Worm (Caenorhabditis elegans) whole organism, young adult: ENCODE measurements around the gene efk-1.

ENCODE experiments used
- B0035.1 ChIP-seq: sonication (generic microtip); optimal IDR thresholded peaks from 2 replicates; lab custom pipeline; 2016; ENCODE audit warnings: missing genetic modification characterization, mild to moderate bottlenecking, missing compliant biosample characterization, missing genotype, missing genetic modification reagents
- B0261.1 ChIP-seq: sonication (generic microtip); optimal IDR thresholded peaks from 2 replicates; lab custom pipeline; 2016; ENCODE audit warnings: mild to moderate bottlenecking, missing genetic modification characterization, moderate library complexity, missing compliant biosample characterization
- C06A6.2 ChIP-seq: fragments of 200-800 bp; sonication (Bioruptor generic); conservative IDR thresholded peaks from 2 replicates; pipeline ENCODE4 v1.3.6; 2022; ENCODE audit warnings: missing genetic modification characterization, missing compliant biosample characterization
- C17E4.6 ChIP-seq: fragments of 200-800 bp; sonication (Bioruptor generic); IDR thresholded peaks from 2 replicates; pipeline ENCODE4 v1.3.6; 2022; ENCODE audit warnings: missing genetic modification reagents, missing genetic modification characterization, missing compliant biosample characterization
- F10E7.11 ChIP-seq: sonication (generic microtip); optimal IDR thresholded peaks from 2 replicates; lab custom pipeline; 2017; ENCODE audit warnings: mild to moderate bottlenecking, missing genetic modification characterization, moderate library complexity, missing compliant biosample characterization
- F39B2.1 ChIP-seq: fragments of 200-800 bp; sonication (Bioruptor generic); IDR thresholded peaks from 2 replicates; pipeline ENCODE4 v1.3.6; 2022; ENCODE audit warnings: missing genetic modification reagents, missing genetic modification characterization, missing compliant biosample characterization
- F52B5.7 ChIP-seq: sonication (generic microtip); optimal IDR thresholded peaks from 2 replicates; lab custom pipeline; 2016; ENCODE audit warnings: mild to moderate bottlenecking, missing genetic modification characterization, missing compliant biosample characterization
- K12H6.12 ChIP-seq: fragments of 200-800 bp; sonication (Bioruptor generic); optimal IDR thresholded peaks from 2 replicates; lab custom pipeline; 2018; ENCODE audit warnings: mild to moderate bottlenecking, missing genetic modification characterization, missing compliant biosample characterization
- T26A5.8 ChIP-seq: sonication (generic microtip); optimal IDR thresholded peaks from 2 replicates; lab custom pipeline; 2016; ENCODE audit warnings: missing genetic modification characterization, missing compliant biosample characterization
- Y67H2A.10 ChIP-seq: fragments of 200-800 bp; sonication (Bioruptor generic); conservative IDR thresholded peaks from 2 replicates; pipeline ENCODE4 v1.3.6; 2022; ENCODE audit warnings: missing genetic modification reagents, missing genetic modification characterization, missing compliant biosample characterization
- Y79H2A.3 ChIP-seq: fragments of 200-800 bp; sonication (Bioruptor generic); conservative IDR thresholded peaks from 2 replicates; pipeline ENCODE4 v1.3.6; 2022; ENCODE audit warnings: missing genetic modification reagents, missing genetic modification characterization, missing compliant biosample characterization
- aptf-3 ChIP-seq: fragments of 200-800 bp; sonication (Bioruptor generic); IDR thresholded peaks from 2 replicates; pipeline ENCODE4 v1.3.6; 2022; ENCODE audit warnings: missing genetic modification characterization, missing compliant biosample characterization
- athp-1 ChIP-seq: sonication (generic microtip); optimal IDR thresholded peaks from 2 replicates; lab custom pipeline; 2017; ENCODE audit warnings: mild to moderate bottlenecking, missing genetic modification characterization, missing compliant biosample characterization
- ceh-100 ChIP-seq: fragments of 200-800 bp; sonication (Bioruptor generic); IDR thresholded peaks from 2 replicates; pipeline ENCODE4 v1.3.6; 2022; ENCODE audit warnings: missing genetic modification reagents, missing genetic modification characterization, missing compliant biosample characterization
- ceh-58 ChIP-seq: fragments of 200-800 bp; sonication (Bioruptor generic); IDR thresholded peaks from 2 replicates; pipeline ENCODE4 v1.3.6; 2022; ENCODE audit warnings: missing genetic modification characterization, missing compliant biosample characterization
- ceh-91 ChIP-seq: fragments of 200-800 bp; sonication (Bioruptor generic); IDR thresholded peaks from 2 replicates; pipeline ENCODE4 v1.3.6; 2022; ENCODE audit warnings: missing genetic modification reagents, missing genetic modification characterization, missing compliant biosample characterization
- chd-7 ChIP-seq: sonication (generic microtip); optimal IDR thresholded peaks from 2 replicates; lab custom pipeline; 2016; ENCODE audit warnings: mild to moderate bottlenecking, missing genetic modification characterization, moderate library complexity, missing compliant biosample characterization
- die-1 ChIP-seq: sonication (generic microtip); optimal IDR thresholded peaks from 2 replicates; lab custom pipeline; 2016; ENCODE audit warnings: missing genotype, mild to moderate bottlenecking, missing genetic modification characterization, missing compliant biosample characterization
- dpff-1 ChIP-seq: sonication (generic microtip); optimal IDR thresholded peaks from 2 replicates; lab custom pipeline; 2017; ENCODE audit warnings: mild to moderate bottlenecking, missing genetic modification characterization, missing compliant biosample characterization
- efl-1 ChIP-seq: fragments of 150-350 bp; optimal IDR thresholded peaks from 2 replicates; lab custom pipeline; 2014; ENCODE audit warnings: missing biosample characterization, missing genetic modification reagents, missing genetic modification characterization
- egl-44 ChIP-seq: fragments of 200-800 bp; sonication (Bioruptor generic); IDR thresholded peaks from 2 replicates; pipeline ENCODE4 v1.3.6; 2022; ENCODE audit warnings: missing genetic modification reagents, missing genetic modification characterization, missing compliant biosample characterization
- ekl-4 ChIP-seq: fragments of 200-800 bp; sonication (Bioruptor generic); IDR thresholded peaks from 2 replicates; pipeline ENCODE4 v1.3.6; 2022; ENCODE audit warnings: missing genetic modification reagents, missing genetic modification characterization, missing compliant biosample characterization
- him-1 ChIP-seq: sonication (generic microtip); optimal IDR thresholded peaks from 2 replicates; lab custom pipeline; 2016; ENCODE audit warnings: missing genotype, missing genetic modification reagents, missing genetic modification characterization, missing compliant biosample characterization
- hlh-26 ChIP-seq: fragments of 200-800 bp; sonication (Bioruptor generic); conservative IDR thresholded peaks from 2 replicates; pipeline ENCODE4 v1.3.6; 2022; ENCODE audit warnings: missing genetic modification reagents, missing genetic modification characterization, missing compliant biosample characterization
- hmg-1.2 ChIP-seq: fragments of 200-800 bp; sonication (Bioruptor generic); IDR thresholded peaks from 2 replicates; pipeline ENCODE4 v1.3.6; 2022; ENCODE audit warnings: missing genetic modification reagents, missing genetic modification characterization, missing compliant biosample characterization
- let-607 ChIP-seq, 2 experiments: fragments of 200-800 bp in 1 of 2; sonication (Bioruptor generic) in 1 of 2; sonication (generic microtip) in 1 of 2; optimal IDR thresholded peaks; 2 replicates each; lab custom pipeline; 2016 to 2018; ENCODE audit warnings: mild to moderate bottlenecking in 2 of 2, missing compliant biosample characterization in 2 of 2, missing genetic modification characterization in 2 of 2, moderate library complexity in 2 of 2, missing genotype in 1 of 2
- lin-26 ChIP-seq: fragments of 200-800 bp; sonication (Bioruptor generic); IDR thresholded peaks from 2 replicates; pipeline ENCODE4 v1.3.6; 2022; ENCODE audit warnings: missing genetic modification reagents, missing genetic modification characterization, missing compliant biosample characterization
- lin-35 ChIP-seq, 3 experiments: fragments of 150-350 bp in 2 of 3; sonication (generic microtip) in 1 of 3; optimal IDR thresholded peaks; 2 replicates each; lab custom pipeline; 2014 to 2018; ENCODE audit warnings: missing biosample characterization in 3 of 3, missing genetic modification characterization in 3 of 3, missing genetic modification reagents in 3 of 3
- lin-40 ChIP-seq: sonication (generic microtip); optimal IDR thresholded peaks from 2 replicates; lab custom pipeline; 2016; ENCODE audit warnings: missing genetic modification characterization, mild to moderate bottlenecking, missing compliant biosample characterization, missing genotype, missing genetic modification reagents
- lir-1 ChIP-seq: fragments of 200-800 bp; sonication (Bioruptor generic); conservative IDR thresholded peaks from 2 replicates; pipeline ENCODE4 v1.3.6; 2022; ENCODE audit warnings: missing genetic modification reagents, missing genetic modification characterization, missing compliant biosample characterization
- mcd-1 ChIP-seq: fragments of 200-800 bp; sonication (Bioruptor generic); IDR thresholded peaks from 2 replicates; pipeline ENCODE4 v1.3.6; 2022; ENCODE audit warnings: missing genetic modification reagents, missing genetic modification characterization, missing compliant biosample characterization
- mes-4 ChIP-seq: sonication (generic microtip); optimal IDR thresholded peaks from 2 replicates; lab custom pipeline; 2016; ENCODE audit warnings: missing genotype, missing genetic modification characterization, missing compliant biosample characterization
- nhr-120 ChIP-seq: fragments of 200-800 bp; sonication (Bioruptor generic); IDR thresholded peaks from 2 replicates; pipeline ENCODE4 v1.3.6; 2022; ENCODE audit warnings: missing genetic modification characterization, missing compliant biosample characterization
- nhr-27 ChIP-seq: fragments of 200-800 bp; sonication (Bioruptor generic); optimal IDR thresholded peaks from 2 replicates; lab custom pipeline; 2018; ENCODE audit warnings: mild to moderate bottlenecking, missing genetic modification characterization, moderate library complexity, missing compliant biosample characterization
- rcor-1 ChIP-seq: fragments of 200-800 bp; sonication (Bioruptor generic); IDR thresholded peaks from 2 replicates; pipeline ENCODE4 v1.3.6; 2022; ENCODE audit warnings: missing genetic modification reagents, missing genetic modification characterization, missing compliant biosample characterization
- sea-2 ChIP-seq: fragments of 200-800 bp; sonication (Bioruptor generic); IDR thresholded peaks from 2 replicates; pipeline ENCODE4 v1.3.6; 2022; ENCODE audit warnings: missing genetic modification characterization, missing compliant biosample characterization
- snpc-1.3 ChIP-seq: sonication (generic microtip); optimal IDR thresholded peaks from 2 replicates; lab custom pipeline; 2017; ENCODE audit warnings: missing genetic modification characterization, mild to moderate bottlenecking, missing compliant biosample characterization, antibody characterized with exemption, moderate library complexity, missing genotype, missing genetic modification reagents; ENCODE audit not compliant: insufficient read depth
- snpc-3.4 ChIP-seq: sonication (generic microtip); optimal IDR thresholded peaks from 2 replicates; lab custom pipeline; 2017; ENCODE audit warnings: missing genetic modification characterization, mild to moderate bottlenecking, missing compliant biosample characterization, antibody characterized with exemption, moderate library complexity, missing genotype, missing genetic modification reagents
- tbp1 ChIP-seq: fragments of 200-800 bp; sonication (Bioruptor generic); optimal IDR thresholded peaks from 2 replicates; lab custom pipeline; 2018; ENCODE audit warnings: mild to moderate bottlenecking, missing genetic modification characterization, missing compliant biosample characterization
- tbx-9 ChIP-seq: sonication (generic microtip); optimal IDR thresholded peaks from 2 replicates; lab custom pipeline; 2016; ENCODE audit warnings: borderline replicate concordance, missing genetic modification characterization, inconsistent platforms, missing compliant biosample characterization
- unc-62 ChIP-seq: fragments of 150-350 bp; optimal IDR thresholded peaks from 2 replicates; lab custom pipeline; 2014; ENCODE audit warnings: missing biosample characterization, missing genetic modification reagents, missing genetic modification characterization
- xnd-1 ChIP-seq: sonication (generic microtip); optimal IDR thresholded peaks from 2 replicates; lab custom pipeline; 2016; ENCODE audit warnings: missing genotype, missing genetic modification reagents, missing genetic modification characterization, missing compliant biosample characterization
- zfh-2 ChIP-seq: fragments of 200-800 bp; sonication (Bioruptor generic); conservative IDR thresholded peaks from 2 replicates; pipeline ENCODE4 v1.3.6; 2022; ENCODE audit warnings: missing genetic modification reagents, missing genetic modification characterization, missing compliant biosample characterization
- ztf-18 ChIP-seq: sonication (generic microtip); optimal IDR thresholded peaks from 2 replicates; lab custom pipeline; 2016; ENCODE audit warnings: missing genotype, mild to moderate bottlenecking, missing genetic modification characterization, missing compliant biosample characterization
- ztf-22 ChIP-seq: fragments of 200-800 bp; sonication (Bioruptor generic); optimal IDR thresholded peaks from 2 replicates; lab custom pipeline; 2018; ENCODE audit warnings: mild to moderate bottlenecking, missing genetic modification characterization, moderate library complexity, missing compliant biosample characterization
- ztf-26 ChIP-seq: sonication (generic microtip); optimal IDR thresholded peaks from 2 replicates; lab custom pipeline; 2017; ENCODE audit warnings: missing genetic modification characterization, missing compliant biosample characterization
- ztf-3 ChIP-seq: fragments of 200-800 bp; sonication (Bioruptor generic); optimal IDR thresholded peaks from 2 replicates; lab custom pipeline; 2018; ENCODE audit warnings: mild to moderate bottlenecking, missing genetic modification characterization, missing compliant biosample characterization
- ztf-6 ChIP-seq: fragments of 200-800 bp; sonication (Bioruptor generic); IDR thresholded peaks from 2 replicates; pipeline ENCODE4 v1.3.6; 2022; ENCODE audit warnings: missing genetic modification reagents, missing genetic modification characterization, missing compliant biosample characterization

Gene efk-1

DNA sequence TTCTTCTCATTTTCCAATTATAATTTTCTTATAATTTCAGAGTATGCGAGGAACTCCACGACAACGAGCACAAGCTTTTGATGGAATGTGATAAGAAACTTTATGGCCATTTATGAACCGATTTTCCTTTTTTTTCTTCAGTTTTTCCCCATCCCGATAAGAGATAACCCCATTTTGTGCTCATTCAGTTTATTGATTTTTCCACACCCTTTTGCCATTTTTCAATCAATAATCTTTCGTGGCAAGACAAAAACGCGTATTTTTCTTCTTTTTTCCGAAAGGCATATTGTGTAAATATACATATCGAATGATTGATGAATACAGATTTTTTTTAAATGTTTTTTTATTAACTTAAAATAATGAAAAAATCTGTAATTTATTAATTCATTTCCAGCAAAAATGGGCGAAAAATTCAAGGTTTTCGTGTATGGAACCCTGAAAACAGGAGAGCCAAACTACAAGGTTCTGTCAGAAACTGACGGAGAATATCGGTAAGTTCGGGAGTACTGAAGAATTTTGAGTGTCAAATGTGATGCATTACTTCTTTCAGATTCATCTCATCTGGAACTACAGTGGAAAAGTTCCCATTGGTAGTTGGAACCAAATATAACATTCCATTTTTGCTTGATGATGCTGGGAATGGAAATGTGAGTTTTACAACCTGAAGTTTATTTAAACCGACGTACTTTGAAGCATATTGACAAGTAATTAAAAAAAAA lies 3.9 kb downstream of the efk-1 start, which contains the start of gene F42A10.9:
Gene F42A10.9 (plus strand): TSS at position 321 of the 719 bp plus-strand sequence.
- peak; percentile 11 for TF ChIP-seq lin-40 (tag; lab: Kevin White, UChicago)
- no peak for TF ChIP-seq tbx-9
- no peak for TF ChIP-seq zfh-2 (GFP tag; lab: Robert Waterston, UW)
- no peak for TF ChIP-seq efl-1 (GFP tag; lab: Kevin White, UChicago)
- no peak for TF ChIP-seq C06A6.2
- TF ChIP-seq aptf-3, result no peak
- no peak for TF ChIP-seq chd-7 (tag; lab: Kevin White, UChicago)
- no peak for TF ChIP-seq lin-35 (GFP tag; optimal IDR thresholded peaks at IDR 0.05; lab: Kevin White, UChicago)
- no peak for TF ChIP-seq nhr-27 (tag; lab: Kevin White, UChicago)
- no peak for TF ChIP-seq lir-1 (GFP tag; lab: Robert Waterston, UW)
- no peak for TF ChIP-seq ztf-22 (GFP tag; lab: Kevin White, UChicago)
- 0 out of 2 replicates have a peak, but pooled peaks have one; percentile 42 for TF ChIP-seq nhr-120 (GFP tag; lab: Robert Waterston, UW)
- no peak for TF ChIP-seq sea-2 (GFP tag; lab: Robert Waterston, UW)
- TF ChIP-seq Y67H2A.10 (GFP tag; lab: Robert Waterston, UW), result no peak
- peak; percentile 20 for TF ChIP-seq ztf-18 (tag; lab: Kevin White, UChicago)
- TF ChIP-seq lin-26 (GFP tag; lab: Robert Waterston, UW), result no peak
- no peak for TF ChIP-seq hmg-1.2 (GFP tag; lab: Robert Waterston, UW)
- no peak for TF ChIP-seq ceh-91 (GFP tag; lab: Robert Waterston, UW)
- TF ChIP-seq F10E7.11 (tag; lab: Kevin White, UChicago), result no peak
- TF ChIP-seq die-1 (tag; lab: Kevin White, UChicago), result no peak
- no peak for TF ChIP-seq Y79H2A.3 (GFP tag; lab: Robert Waterston, UW)
- no peak for TF ChIP-seq let-607 (tag; optimal IDR thresholded peaks at IDR 0.05; lab: Kevin White, UChicago)
- TF ChIP-seq mcd-1 (GFP tag; lab: Robert Waterston, UW), result no peak
- no peak for TF ChIP-seq hlh-26 (GFP tag; lab: Robert Waterston, UW)
- no peak for TF ChIP-seq B0035.1 (tag; lab: Kevin White, UChicago)
- no peak for TF ChIP-seq ztf-26 (tag; lab: Kevin White, UChicago)
- TF ChIP-seq snpc-1.3 (tag; lab: Kevin White, UChicago), result no peak
- no peak for TF ChIP-seq mes-4 (tag; lab: Kevin White, UChicago)
- no peak for TF ChIP-seq tbp1
- no peak for TF ChIP-seq T26A5.8 (tag; lab: Kevin White, UChicago)
- no peak for TF ChIP-seq F39B2.1 (GFP tag; lab: Robert Waterston, UW)
- no peak for TF ChIP-seq snpc-3.4 (tag; lab: Kevin White, UChicago)
- no peak for TF ChIP-seq dpff-1 (tag; lab: Kevin White, UChicago)
- peak; percentile 42; the same call in 1 of the 2 replicates for TF ChIP-seq ekl-4
- no peak for TF ChIP-seq ztf-6 (GFP tag; lab: Robert Waterston, UW)
- TF ChIP-seq ztf-3 (GFP tag; lab: Kevin White, UChicago), result no peak
- no peak for TF ChIP-seq egl-44 (GFP tag; lab: Robert Waterston, UW)
- TF ChIP-seq ceh-58 (GFP tag; lab: Robert Waterston, UW), result no peak
- TF ChIP-seq unc-62 (GFP tag; lab: Kevin White, UChicago), result no peak
- TF ChIP-seq him-1 (tag; lab: Kevin White, UChicago), result peak; percentile 5
- TF ChIP-seq F52B5.7, result peak; percentile 55
- TF ChIP-seq rcor-1 (GFP tag; lab: Robert Waterston, UW), result no peak
- TF ChIP-seq xnd-1 (tag; lab: Kevin White, UChicago), result no peak
- no peak for TF ChIP-seq C17E4.6 (GFP tag; lab: Robert Waterston, UW)
- TF ChIP-seq K12H6.12 (tag; lab: Kevin White, UChicago), result no peak
- no peak for TF ChIP-seq ceh-100 (GFP tag; lab: Robert Waterston, UW)
- no peak for TF ChIP-seq B0261.1 (tag; lab: Kevin White, UChicago)
- peak; percentile 59 for TF ChIP-seq athp-1
